Fruit fly (Drosophila melanogaster) whole organism, prepupa: ENCODE results near the gene DZIP1.

Experiments used
- CG10631 ChIP-seq: fragments of 200-800 bp; sonication (Bioruptor generic); optimal IDR thresholded peaks from 2 replicates; lab custom pipeline; 2016; ENCODE audit warnings: missing biosample characterization, missing genetic modification characterization
- CG11902 ChIP-seq: fragments of 200-800 bp; sonication (Bioruptor generic); optimal IDR thresholded peaks from 3 replicates; lab custom pipeline; 2016; ENCODE audit warnings: missing biosample characterization, missing genetic modification characterization
- CG15336 ChIP-seq: fragments of 200-800 bp; sonication (Bioruptor generic); IDR thresholded peaks from 2 replicates; pipeline ENCODE4 v1.3.6; 2022; ENCODE audit warnings: missing biosample characterization, missing genetic modification characterization
- CG1621 ChIP-seq: fragments of 200-800 bp; sonication (Bioruptor generic); optimal IDR thresholded peaks from 3 replicates; lab custom pipeline; 2018; ENCODE audit warnings: missing biosample characterization, mild to moderate bottlenecking, missing genetic modification characterization
- CG16779 ChIP-seq: fragments of 200-800 bp; sonication (Bioruptor generic); optimal IDR thresholded peaks from 3 replicates; lab custom pipeline; 2017; ENCODE audit warnings: missing biosample characterization, mild to moderate bottlenecking, missing genetic modification characterization
- CG31627 ChIP-seq: fragments of 200-800 bp; sonication (Bioruptor generic); optimal IDR thresholded peaks from 3 replicates; lab custom pipeline; 2016; ENCODE audit warnings: missing biosample characterization, missing genetic modification characterization
- CG3919 ChIP-seq: fragments of 200-800 bp; sonication (Bioruptor generic); optimal IDR thresholded peaks from 3 replicates; lab custom pipeline; 2016; ENCODE audit warnings: missing biosample characterization, missing genetic modification characterization
- CG6276 ChIP-seq: fragments of 200-800 bp; sonication (Bioruptor generic); optimal IDR thresholded peaks from 2 replicates; lab custom pipeline; 2017; ENCODE audit warnings: missing biosample characterization, mild to moderate bottlenecking, missing genetic modification characterization
- CG6808 ChIP-seq: fragments of 200-800 bp; sonication (Bioruptor generic); optimal IDR thresholded peaks from 3 replicates; lab custom pipeline; 2017; ENCODE audit warnings: missing biosample characterization, missing genetic modification characterization, mild to moderate bottlenecking, moderate library complexity, missing genetic modification reagents
- CG6854 ChIP-seq: fragments of 200-800 bp; sonication (Bioruptor generic); optimal IDR thresholded peaks from 2 replicates; lab custom pipeline; 2017; ENCODE audit warnings: missing biosample characterization, mild to moderate bottlenecking, missing genetic modification characterization
- CG8119 ChIP-seq: fragments of 200-800 bp; sonication (Bioruptor generic); IDR thresholded peaks from 3 replicates; pipeline ENCODE4 v1.3.6; 2022; ENCODE audit warnings: missing biosample characterization, missing genetic modification characterization
- CG8319 ChIP-seq: fragments of 200-800 bp; sonication (Bioruptor generic); optimal IDR thresholded peaks from 3 replicates; lab custom pipeline; 2016; ENCODE audit warnings: missing biosample characterization, missing genetic modification characterization
- Eip78C ChIP-seq: fragments of 200-800 bp; sonication (Bioruptor generic); peaks from one replicate; lab custom pipeline; 2016; ENCODE audit warnings: missing biosample characterization, missing genetic modification characterization
- Ets21C ChIP-seq: fragments of 200-800 bp; sonication (Bioruptor generic); optimal IDR thresholded peaks from 3 replicates; lab custom pipeline; 2016; ENCODE audit warnings: missing biosample characterization, missing genetic modification characterization
- Ets96B ChIP-seq: fragments of 200-800 bp; optimal IDR thresholded peaks from 2 replicates; lab custom pipeline; 2019; ENCODE audit warnings: missing biosample characterization, mild to moderate bottlenecking, missing genetic modification characterization, moderate library complexity
- Hr38 ChIP-seq: sonication (Bioruptor generic); optimal IDR thresholded peaks from 2 replicates; lab custom pipeline; 2016; ENCODE audit warnings: missing biosample characterization, missing genetic modification characterization
- Hr4 ChIP-seq: fragments of 200-800 bp; sonication (Bioruptor generic); optimal IDR thresholded peaks from 3 replicates; lab custom pipeline; 2016; ENCODE audit warnings: missing biosample characterization, missing genetic modification characterization
- Met ChIP-seq: fragments of 200-800 bp; sonication (Bioruptor generic); optimal IDR thresholded peaks from 3 replicates; lab custom pipeline; 2016; ENCODE audit warnings: missing biosample characterization, missing genetic modification characterization
- achi ChIP-seq: fragments of 200-800 bp; sonication (Bioruptor generic); optimal IDR thresholded peaks from 3 replicates; lab custom pipeline; 2016; ENCODE audit warnings: missing biosample characterization, missing genetic modification characterization
- cyc ChIP-seq: fragments of 200-800 bp; sonication (Bioruptor generic); optimal IDR thresholded peaks from 3 replicates; lab custom pipeline; 2016; ENCODE audit warnings: missing biosample characterization, missing genetic modification characterization
- dsx ChIP-seq: fragments of 200-800 bp; optimal IDR thresholded peaks from 3 replicates; lab custom pipeline; 2019; ENCODE audit warnings: missing biosample characterization, mild to moderate bottlenecking, missing genetic modification characterization, moderate library complexity; ENCODE audit not compliant: poor library complexity, severe bottlenecking
- esn ChIP-seq: fragments of 200-800 bp; sonication (Bioruptor generic); optimal IDR thresholded peaks from 2 replicates; lab custom pipeline; 2016; ENCODE audit warnings: missing biosample characterization, mild to moderate bottlenecking, missing genetic modification characterization, moderate library complexity
- fd85E ChIP-seq: fragments of 200-800 bp; sonication (Bioruptor generic); optimal IDR thresholded peaks from 3 replicates; lab custom pipeline; 2016; ENCODE audit warnings: missing biosample characterization, missing genetic modification characterization
- fkh ChIP-seq: fragments of 200-800 bp; sonication (Bioruptor generic); optimal IDR thresholded peaks from 3 replicates; lab custom pipeline; 2017; ENCODE audit warnings: missing biosample characterization, mild to moderate bottlenecking, missing genetic modification characterization, moderate library complexity
- net ChIP-seq: fragments of 200-800 bp; sonication (Bioruptor generic); optimal IDR thresholded peaks from 3 replicates; lab custom pipeline; 2016; ENCODE audit warnings: missing biosample characterization, missing genetic modification characterization
- pdm3 ChIP-seq: fragments of 200-800 bp; sonication (Bioruptor generic); optimal IDR thresholded peaks from 3 replicates; lab custom pipeline; 2016; ENCODE audit warnings: missing biosample characterization, missing genetic modification characterization
- salr ChIP-seq, 2 experiments: fragments of 200-800 bp; sonication (Bioruptor generic); optimal IDR thresholded peaks; 3 replicates each; lab custom pipeline; 2016 to 2018; ENCODE audit warnings: missing biosample characterization in 2 of 2, missing genetic modification characterization in 2 of 2, mild to moderate bottlenecking in 1 of 2
- spab ChIP-seq: fragments of 200-800 bp; sonication (Bioruptor generic); optimal IDR thresholded peaks from 2 replicates; lab custom pipeline; 2017; ENCODE audit warnings: missing biosample characterization, mild to moderate bottlenecking, missing genetic modification characterization, missing genetic modification reagents
- ss ChIP-seq, 2 experiments: fragments of 200-800 bp; sonication (Bioruptor generic); optimal IDR thresholded peaks; 2 replicates in 1 of 2; 3 replicates in 1 of 2; lab custom pipeline; 2017 to 2018; ENCODE audit warnings: mild to moderate bottlenecking in 2 of 2, missing biosample characterization in 2 of 2, missing genetic modification characterization in 2 of 2, moderate library complexity in 1 of 2
- vri ChIP-seq: fragments of 200-800 bp; sonication (Bioruptor generic); optimal IDR thresholded peaks from 3 replicates; lab custom pipeline; 2016; ENCODE audit warnings: missing biosample characterization, mild to moderate bottlenecking, missing genetic modification characterization

The DZIP1 gene

dm6 chr3R:24557020-24557465 is 42.0 kb downstream of the DZIP1 start (continued):
- peak; percentile 79 for TF ChIP-seq CG31627 (GFP tag; lab: Kevin White, UChicago)
- TF ChIP-seq net (GFP tag; lab: Kevin White, UChicago), result no peak
- no peak for TF ChIP-seq fd85E (GFP tag; lab: Kevin White, UChicago)
- TF ChIP-seq CG8319 (GFP tag; lab: Kevin White, UChicago), result no peak
- peak; percentile 56 for TF ChIP-seq esn
- no peak for TF ChIP-seq achi (GFP tag; lab: Kevin White, UChicago)
- peak; percentile 45 for TF ChIP-seq vri (GFP tag; lab: Kevin White, UChicago)
- TF ChIP-seq CG15336 (GFP tag; lab: Robert Waterston, UW), result no peak
- TF ChIP-seq ss (GFP tag; optimal IDR thresholded peaks at IDR 0.05; lab: Kevin White, UChicago), result no peak
- TF ChIP-seq CG6276 (GFP tag; lab: Kevin White, UChicago), result no peak
- no peak for TF ChIP-seq dsx (GFP tag; lab: Kevin White, UChicago)

dm6 chr3R:24562323-24563025 is 47.4 kb downstream of the DZIP1 start:
- TF ChIP-seq salr (GFP tag; optimal IDR thresholded peaks at IDR 0.05; lab: Kevin White, UChicago), result no peak
- TF ChIP-seq spab (GFP tag; lab: Kevin White, UChicago), result no peak
- no peak for TF ChIP-seq CG3919 (GFP tag; lab: Kevin White, UChicago)
- TF ChIP-seq dsx (GFP tag; lab: Kevin White, UChicago), result peak; percentile 3
- peak; percentile 8 for TF ChIP-seq Eip78C (GFP tag; lab: Kevin White, UChicago)
- TF ChIP-seq CG1621 (tag; lab: Kevin White, UChicago), result no peak
- no peak for TF ChIP-seq CG16779
- TF ChIP-seq Ets96B (tag; lab: Kevin White, UChicago), result no peak
- peak; percentile 17 for TF ChIP-seq CG6808 (GFP tag; lab: Kevin White, UChicago)
- no peak for TF ChIP-seq pdm3 (GFP tag; lab: Kevin White, UChicago)
- TF ChIP-seq Ets21C (GFP tag; lab: Kevin White, UChicago), result no peak

- TF ChIP-seq CG11902 (GFP tag; lab: Kevin White, UChicago) (no peak), CG8119 (GFP tag; lab: Robert Waterston, UW) (no peak), fkh (no peak), CG10631 (GFP tag; lab: Kevin White, UChicago) (no peak), salr (GFP tag; optimal IDR thresholded peaks at IDR 0.05; lab: Kevin White, UChicago) (no peak), Hr38 (no peak), CG1621 (tag; lab: Kevin White, UChicago) (no peak), CG6854 (GFP tag; lab: Kevin White, UChicago) (no peak), cyc (GFP tag; lab: Kevin White, UChicago) (no peak), CG6808 (GFP tag; lab: Kevin White, UChicago) (no peak), pdm3 (GFP tag; lab: Kevin White, UChicago) (no peak), CG16779 (no peak)
Measured at dm6 chr3R:24563039-24563825, 48.2 kb downstream of the DZIP1 start.

- no peak for TF ChIP-seq CG15336 (GFP tag; lab: Robert Waterston, UW)
- TF ChIP-seq CG6276 (GFP tag; lab: Kevin White, UChicago), result no peak
- TF ChIP-seq Hr4, result no peak
- no peak for TF ChIP-seq vri (GFP tag; lab: Kevin White, UChicago)
- no peak for TF ChIP-seq Met (GFP tag; lab: Kevin White, UChicago)
- no peak for TF ChIP-seq achi (GFP tag; lab: Kevin White, UChicago)
Measured at dm6 chr3R:24564191-24564798, 49.2 kb downstream of the DZIP1 start.
